Worm (Caenorhabditis elegans) whole organism, mixed stage, embryonic: ENCODE results near the gene fsn-1.

Experiments
- hlh-1 ChIP-seq: fragments of 150-350 bp; optimal IDR thresholded peaks from 2 replicates; lab custom pipeline; 2014; ENCODE audit warnings: missing biosample characterization, missing genetic modification reagents, missing genetic modification characterization
- lsy-2 ChIP-seq: fragments of 150-350 bp; optimal IDR thresholded peaks from 2 replicates; lab custom pipeline; 2014; ENCODE audit warnings: missing biosample characterization, missing genetic modification characterization
- sem-2 ChIP-seq: fragments of 200-800 bp; sonication (Bioruptor generic); optimal IDR thresholded peaks from 2 replicates; lab custom pipeline; 2018; ENCODE audit warnings: mild to moderate bottlenecking, missing genetic modification characterization, missing compliant biosample characterization
- snpc-4 ChIP-seq: fragments of 150-350 bp; optimal IDR thresholded peaks from 2 replicates; lab custom pipeline; 2014; ENCODE audit warnings: missing biosample characterization, missing genetic modification characterization
- sptf-1 ChIP-seq: sonication (generic microtip); optimal IDR thresholded peaks from 2 replicates; lab custom pipeline; 2017; ENCODE audit warnings: mild to moderate bottlenecking, missing genetic modification characterization, moderate library complexity, missing compliant biosample characterization
- unc-62 ChIP-seq: fragments of 150-350 bp; optimal IDR thresholded peaks from 2 replicates; lab custom pipeline; 2014; ENCODE audit warnings: missing biosample characterization, missing genetic modification reagents, missing genetic modification characterization

DNA sequence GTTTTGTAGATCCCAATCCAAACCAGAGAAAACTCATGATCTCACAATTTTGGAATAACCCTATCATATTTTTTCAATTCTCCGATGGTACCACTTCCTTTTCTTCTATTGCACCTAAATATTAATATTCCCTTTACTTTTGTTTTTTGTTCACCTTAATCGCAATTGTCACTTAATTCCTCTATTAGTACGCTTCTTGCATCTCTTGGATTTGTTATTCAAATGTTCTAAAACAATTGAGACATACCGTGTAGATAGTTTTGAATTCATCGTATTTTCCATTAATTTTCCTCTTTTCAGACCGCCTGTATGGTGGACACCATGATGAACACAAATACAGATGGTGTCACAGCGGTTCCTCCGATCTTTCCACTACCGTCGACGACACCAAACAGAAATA is 14.7 kb downstream of the fsn-1 start, which contains the start of gene flh-2:
- TF ChIP-seq sem-2 (no peak), snpc-4 (tag; lab: Kevin White, UChicago) (no peak), hlh-1 (tag; lab: Kevin White, UChicago) (no peak), sptf-1 (tag; lab: Kevin White, UChicago) (no peak), lsy-2 (tag; lab: Kevin White, UChicago) (no peak), unc-62 (GFP tag; lab: Kevin White, UChicago) (no peak)
